Worm (Caenorhabditis elegans) whole organism, L2 larva: Measurements from ENCODE around the gene sri-47.
"Not testable (repeated sequence)": the region's sequence is repeated elsewhere in the genome, so short reads cannot be mapped to it uniquely, and the experiment has no call there.

Experiments used
- C34F6.9 ChIP-seq: fragments of 150-350 bp; optimal IDR thresholded peaks from 2 replicates; lab custom pipeline; 2014; ENCODE audit warnings: missing biosample characterization, missing genetic modification characterization
- F13H6.1 ChIP-seq: sonication (generic microtip); optimal IDR thresholded peaks from 2 replicates; lab custom pipeline; 2016; ENCODE audit warnings: missing genetic modification characterization, missing compliant biosample characterization
- R02D3.7 ChIP-seq: fragments of 150-350 bp; optimal IDR thresholded peaks from 2 replicates; lab custom pipeline; 2014; ENCODE audit warnings: missing biosample characterization, missing genetic modification characterization
- Y55F3AM.14 ChIP-seq: fragments of 200-800 bp; sonication (Bioruptor generic); optimal IDR thresholded peaks from 2 replicates; lab custom pipeline; 2018; ENCODE audit warnings: mild to moderate bottlenecking, missing genetic modification characterization, missing compliant biosample characterization
- aly-2 ChIP-seq: fragments of 150-350 bp; optimal IDR thresholded peaks from 2 replicates; lab custom pipeline; 2014; ENCODE audit warnings: missing biosample characterization, missing genetic modification characterization
- ama-1 ChIP-seq: fragments of 150-350 bp; optimal IDR thresholded peaks from 2 replicates; lab custom pipeline; 2018; ENCODE audit warnings: inconsistent platforms
- blmp-1 ChIP-seq: sonication (generic microtip); optimal IDR thresholded peaks from 2 replicates; lab custom pipeline; 2017; ENCODE audit warnings: missing genetic modification characterization, mild to moderate bottlenecking, missing compliant biosample characterization, antibody characterized with exemption, moderate library complexity; ENCODE audit not compliant: insufficient read depth
- ceh-16 ChIP-seq: fragments of 150-350 bp; optimal IDR thresholded peaks from 2 replicates; lab custom pipeline; 2014; ENCODE audit warnings: missing biosample characterization, missing genetic modification characterization
- ceh-82 ChIP-seq: fragments of 150-350 bp; optimal IDR thresholded peaks from 2 replicates; lab custom pipeline; 2014; ENCODE audit warnings: missing biosample characterization, missing genetic modification characterization
- crh-2 ChIP-seq: sonication (generic microtip); optimal IDR thresholded peaks from 2 replicates; lab custom pipeline; 2017; ENCODE audit warnings: missing biosample characterization, missing genetic modification characterization
- dmd-4 ChIP-seq: sonication (generic microtip); optimal IDR thresholded peaks from 2 replicates; lab custom pipeline; 2017; ENCODE audit warnings: missing biosample characterization, missing genetic modification characterization
- egl-27 ChIP-seq: sonication (generic microtip); optimal IDR thresholded peaks from 3 replicates; lab custom pipeline; 2017; ENCODE audit warnings: missing biosample characterization, missing genetic modification reagents, missing genetic modification characterization
- elt-3 ChIP-seq: sonication (generic microtip); optimal IDR thresholded peaks from 2 replicates; lab custom pipeline; 2017; ENCODE audit warnings: missing biosample characterization, missing genetic modification characterization
- fos-1 ChIP-seq: fragments of 150-350 bp; optimal IDR thresholded peaks from 2 replicates; lab custom pipeline; 2014; ENCODE audit warnings: missing biosample characterization, missing genetic modification characterization
- gmeb-1 ChIP-seq: fragments of 150-350 bp; optimal IDR thresholded peaks from 2 replicates; lab custom pipeline; 2014; ENCODE audit warnings: missing biosample characterization, missing genetic modification characterization
- lin-13 ChIP-seq: fragments of 150-350 bp; optimal IDR thresholded peaks from 2 replicates; lab custom pipeline; 2014; ENCODE audit warnings: missing biosample characterization, missing genetic modification reagents, missing genetic modification characterization
- lin-39 ChIP-seq: fragments of 150-350 bp; optimal IDR thresholded peaks from 2 replicates; lab custom pipeline; 2014; ENCODE audit warnings: missing biosample characterization, missing genetic modification reagents, missing genetic modification characterization
- lsy-2 ChIP-seq, 2 experiments: fragments of 150-350 bp in 1 of 2; sonication (generic microtip) in 1 of 2; optimal IDR thresholded peaks; 2 replicates each; lab custom pipeline; 2014 to 2017; ENCODE audit warnings: missing biosample characterization in 2 of 2, missing genetic modification characterization in 2 of 2
- mab-5 ChIP-seq: fragments of 150-350 bp; optimal IDR thresholded peaks from 2 replicates; lab custom pipeline; 2014; ENCODE audit warnings: missing biosample characterization, missing genetic modification characterization
- mbf-1 ChIP-seq: sonication (generic microtip); optimal IDR thresholded peaks from 2 replicates; lab custom pipeline; 2017; ENCODE audit warnings: missing biosample characterization, missing genetic modification characterization
- nhr-10 ChIP-seq: sonication (generic microtip); optimal IDR thresholded peaks from 2 replicates; lab custom pipeline; 2017; ENCODE audit warnings: missing biosample characterization, missing genetic modification characterization
- nhr-11 ChIP-seq: fragments of 150-350 bp; optimal IDR thresholded peaks from 2 replicates; lab custom pipeline; 2014; ENCODE audit warnings: missing biosample characterization, missing genetic modification characterization
- nhr-12 ChIP-seq: fragments of 150-350 bp; optimal IDR thresholded peaks from 2 replicates; lab custom pipeline; 2014; ENCODE audit warnings: missing biosample characterization, missing genetic modification characterization
- nhr-129 ChIP-seq: fragments of 150-350 bp; optimal IDR thresholded peaks from 2 replicates; lab custom pipeline; 2014; ENCODE audit warnings: missing biosample characterization, missing genetic modification characterization
- nhr-21 ChIP-seq: fragments of 150-350 bp; optimal IDR thresholded peaks from 2 replicates; lab custom pipeline; 2014; ENCODE audit warnings: missing biosample characterization, missing genetic modification characterization
- nhr-237 ChIP-seq: fragments of 150-350 bp; optimal IDR thresholded peaks from 2 replicates; lab custom pipeline; 2014; ENCODE audit warnings: missing biosample characterization, missing genetic modification characterization
- nhr-25 ChIP-seq: fragments of 150-350 bp; sonication (generic microtip); optimal IDR thresholded peaks from 3 replicates; lab custom pipeline; 2014; ENCODE audit warnings: missing biosample characterization, missing genetic modification characterization
- nhr-6 ChIP-seq: fragments of 150-350 bp; optimal IDR thresholded peaks from 2 replicates; lab custom pipeline; 2014; ENCODE audit warnings: missing biosample characterization, missing genetic modification characterization
- nhr-77 ChIP-seq: fragments of 150-350 bp; optimal IDR thresholded peaks from 2 replicates; lab custom pipeline; 2014; ENCODE audit warnings: missing biosample characterization, missing genetic modification characterization
- sem-4 ChIP-seq: fragments of 150-350 bp; optimal IDR thresholded peaks from 2 replicates; lab custom pipeline; 2014; ENCODE audit warnings: missing biosample characterization, missing genetic modification reagents, missing genetic modification characterization
- sma-3 ChIP-seq: sonication (generic microtip); optimal IDR thresholded peaks from 2 replicates; lab custom pipeline; 2016; ENCODE audit warnings: missing genetic modification reagents, missing genetic modification characterization, missing compliant biosample characterization
- sma-9 ChIP-seq, 2 experiments: fragments of 150-350 bp in 1 of 2; sonication (generic microtip) in 1 of 2; optimal IDR thresholded peaks; 2 replicates each; lab custom pipeline; 2014 to 2016; ENCODE audit warnings: missing genetic modification characterization in 2 of 2, mild to moderate bottlenecking in 1 of 2, missing biosample characterization in 1 of 2, missing compliant biosample characterization in 1 of 2, missing genetic modification reagents in 1 of 2, moderate library complexity in 1 of 2
- snpc-4 ChIP-seq: fragments of 150-350 bp; optimal IDR thresholded peaks from 2 replicates; lab custom pipeline; 2014; ENCODE audit warnings: missing biosample characterization, missing genetic modification characterization
- unc-55 ChIP-seq: fragments of 150-350 bp; sonication (generic microtip); optimal IDR thresholded peaks from 3 replicates; lab custom pipeline; 2014; ENCODE audit warnings: missing biosample characterization, missing genetic modification reagents, missing genetic modification characterization
- unc-62 ChIP-seq: fragments of 150-350 bp; optimal IDR thresholded peaks from 2 replicates; lab custom pipeline; 2014; ENCODE audit warnings: missing biosample characterization, missing genetic modification reagents, missing genetic modification characterization
- zag-1 ChIP-seq: fragments of 150-350 bp; optimal IDR thresholded peaks from 2 replicates; lab custom pipeline; 2014; ENCODE audit warnings: missing biosample characterization, missing genetic modification characterization
- ztf-11 ChIP-seq: sonication (generic microtip); optimal IDR thresholded peaks from 2 replicates; lab custom pipeline; 2017; ENCODE audit warnings: missing biosample characterization, missing genetic modification characterization

The sri-47 gene

ce11 chrII:2686985-2687675 lies 30.4 kb downstream of the sri-47 start, which contains the start of the genes sup-9 and nspf-1:
Gene sup-9 (minus strand): TSS chrII:2687027.
Gene nspf-1 (plus strand): TSS chrII:2687625.
- peak; percentile 49 for TF ChIP-seq sma-9 (GFP tag; optimal IDR thresholded peaks at IDR 0.05; lab: Kevin White, UChicago)
- no peak for TF ChIP-seq sma-9 (tag; optimal IDR thresholded peaks at IDR 0.05; lab: Kevin White, UChicago)
- no peak for TF ChIP-seq zag-1 (tag; lab: Kevin White, UChicago)
- no peak for TF ChIP-seq unc-55
- TF ChIP-seq nhr-129 (tag; lab: Kevin White, UChicago): no peak
- no peak for TF ChIP-seq fos-1 (tag; lab: Kevin White, UChicago)
- no peak for TF ChIP-seq sma-3
- TF ChIP-seq sem-4 (tag; lab: Kevin White, UChicago): peak; percentile 24
- TF ChIP-seq lin-13 (GFP tag; lab: Kevin White, UChicago): peak; percentile 59
- TF ChIP-seq F13H6.1 (tag; lab: Kevin White, UChicago): peak; percentile 44
- no peak for TF ChIP-seq elt-3 (tag; lab: Kevin White, UChicago)
- TF ChIP-seq lsy-2 (tag; optimal IDR thresholded peaks at IDR 0.05; lab: Kevin White, UChicago): peak in 1 of 2 experiments; percentile 28
- no peak for TF ChIP-seq crh-2
- TF ChIP-seq mab-5 (tag; lab: Kevin White, UChicago): no peak
- TF ChIP-seq ceh-16: no peak
- no peak for TF ChIP-seq dmd-4 (tag; lab: Kevin White, UChicago)
- no peak for TF ChIP-seq nhr-11
- no peak for TF ChIP-seq nhr-77 (tag; lab: Kevin White, UChicago)
- no peak for TF ChIP-seq nhr-6 (tag; lab: Kevin White, UChicago)
- TF ChIP-seq C34F6.9 (tag; lab: Kevin White, UChicago): peak; percentile 26

- TF ChIP-seq nhr-11; aly-2 (tag; lab: Kevin White, UChicago); sma-9 (GFP tag; optimal IDR thresholded peaks at IDR 0.05; lab: Kevin White, UChicago); sma-9 (tag; optimal IDR thresholded peaks at IDR 0.05; lab: Kevin White, UChicago): not testable (repeated sequence)
These were observed 31.9 kb downstream of the sri-47 start, which contains the start of gene nspf-2 for ce11 chrII:2688616-2689015. Gene nspf-2 (plus strand): TSS chrII:2688916.

ce11 chrII:2690080-2690479 lies 33.4 kb downstream of the sri-47 start, which contains the start of gene nspf-3:
Gene nspf-3 (minus strand): TSS chrII:2690180.
- TF ChIP-seq gmeb-1 (tag; lab: Kevin White, UChicago) (no peak), nhr-129 (tag; lab: Kevin White, UChicago) (no peak), mab-5 (tag; lab: Kevin White, UChicago) (no peak), nhr-6 (tag; lab: Kevin White, UChicago) (no peak)

- no peak for TF ChIP-seq nhr-77 (tag; lab: Kevin White, UChicago)
- no peak for TF ChIP-seq nhr-129 (tag; lab: Kevin White, UChicago)
- TF ChIP-seq egl-27 (tag; lab: Kevin White, UChicago): no peak
- no peak for TF ChIP-seq R02D3.7 (tag; lab: Kevin White, UChicago)
- no peak for TF ChIP-seq ztf-11 (tag; lab: Kevin White, UChicago)
- no peak for TF ChIP-seq elt-3 (tag; lab: Kevin White, UChicago)
- no peak for TF ChIP-seq blmp-1
- no peak for TF ChIP-seq unc-55
- no peak for TF ChIP-seq nhr-21 (tag; lab: Kevin White, UChicago)
- TF ChIP-seq Y55F3AM.14: no peak
- TF ChIP-seq lin-13 (GFP tag; lab: Kevin White, UChicago): no peak
- no peak for TF ChIP-seq zag-1 (tag; lab: Kevin White, UChicago)
These were observed 35.8 kb downstream of the sri-47 start, which contains the start of gene set-11 for ce11 chrII:2692476-2692875. Gene set-11 (minus strand): TSS chrII:2692576.

- peak; percentile 22 for TF ChIP-seq F13H6.1 (tag; lab: Kevin White, UChicago)
- TF ChIP-seq ceh-82 (tag; lab: Kevin White, UChicago): no peak
- TF ChIP-seq, all 48 proteins: peak for 1
These were observed 38.4 kb downstream of the sri-47 start for ce11 chrII:2695079-2695478.

ce11 chrII:2698378-2698777 lies 41.7 kb downstream of the sri-47 start, which contains the start of gene sri-62:
Gene sri-62 (minus strand): TSS chrII:2698478.
- TF ChIP-seq unc-62 (GFP tag; lab: Kevin White, UChicago) (no peak), nhr-77 (tag; lab: Kevin White, UChicago) (no peak), mbf-1 (tag; lab: Kevin White, UChicago) (no peak), ama-1 (lab: Kevin White, UChicago) (no peak), nhr-10 (tag; lab: Kevin White, UChicago) (no peak), ztf-11 (tag; lab: Kevin White, UChicago) (no peak), nhr-21 (tag; lab: Kevin White, UChicago) (no peak), snpc-4 (tag; lab: Kevin White, UChicago) (no peak), lin-39 (tag; lab: Kevin White, UChicago) (no peak), nhr-12 (tag; lab: Kevin White, UChicago) (no peak), nhr-129 (tag; lab: Kevin White, UChicago) (no peak), nhr-25 (tag; lab: Kevin White, UChicago) (no peak), elt-3 (tag; lab: Kevin White, UChicago) (no peak), nhr-237 (tag; lab: Kevin White, UChicago) (no peak)
